Fruit fly (Drosophila melanogaster) whole organism, embryonic: ENCODE measurements around the gene Sp7.

Source experiments
- Adf1 ChIP-seq: fragments of 200-800 bp; sonication (Bioruptor generic); IDR thresholded peaks from 2 replicates; pipeline ENCODE4 v1.3.6; 2022; ENCODE audit warnings: missing biosample characterization, missing genetic modification characterization
- CG10274 ChIP-seq: fragments of 200-800 bp; sonication (Bioruptor generic); optimal IDR thresholded peaks from 3 replicates; lab custom pipeline; 2017; ENCODE audit warnings: missing biosample characterization, mild to moderate bottlenecking, missing genetic modification characterization
- CG10431 ChIP-seq: fragments of 200-800 bp; sonication (Bioruptor generic); optimal IDR thresholded peaks from 3 replicates; lab custom pipeline; 2018; ENCODE audit warnings: missing biosample characterization, mild to moderate bottlenecking, missing genetic modification characterization
- CG10543 ChIP-seq: fragments of 200-800 bp; sonication (Bioruptor generic); optimal IDR thresholded peaks from 3 replicates; lab custom pipeline; 2017; ENCODE audit warnings: missing biosample characterization, mild to moderate bottlenecking, missing genetic modification characterization, moderate library complexity
- CG10565 ChIP-seq: fragments of 200-800 bp; sonication (Bioruptor generic); optimal IDR thresholded peaks from 3 replicates; lab custom pipeline; 2016; ENCODE audit warnings: missing biosample characterization, mild to moderate bottlenecking, missing genetic modification characterization
- CG10979 ChIP-seq: fragments of 200-800 bp; sonication (Bioruptor generic); optimal IDR thresholded peaks from 2 replicates; lab custom pipeline; 2018; ENCODE audit warnings: missing biosample characterization, mild to moderate bottlenecking, missing genetic modification characterization, moderate library complexity
- CG11247 ChIP-seq: fragments of 200-800 bp; sonication (Bioruptor generic); IDR thresholded peaks from 2 replicates; pipeline ENCODE4 v1.3.6; 2022; ENCODE audit warnings: missing biosample characterization, missing genetic modification characterization
- CG15073 ChIP-seq: fragments of 200-800 bp; sonication (Bioruptor generic); optimal IDR thresholded peaks from 2 replicates; lab custom pipeline; 2016; ENCODE audit warnings: missing biosample characterization, missing genetic modification characterization
- CG15479 ChIP-seq: fragments of 200-800 bp; sonication (Bioruptor generic); optimal IDR thresholded peaks from 3 replicates; lab custom pipeline; 2019; ENCODE audit warnings: missing biosample characterization, mild to moderate bottlenecking, missing genetic modification characterization, moderate library complexity
- CG15514 ChIP-seq: fragments of 200-800 bp; sonication (Bioruptor generic); optimal IDR thresholded peaks from 3 replicates; lab custom pipeline; 2017; ENCODE audit warnings: missing biosample characterization, missing genetic modification characterization, mild to moderate bottlenecking, moderate library complexity, missing genetic modification reagents
- CG17328 ChIP-seq: fragments of 200-800 bp; sonication (Bioruptor generic); IDR thresholded peaks from 2 replicates; pipeline ENCODE4 v1.3.6; 2022; ENCODE audit warnings: missing biosample characterization, missing genetic modification characterization
- CG17912 ChIP-seq: fragments of 200-800 bp; sonication (Bioruptor generic); optimal IDR thresholded peaks from 2 replicates; lab custom pipeline; 2018; ENCODE audit warnings: missing biosample characterization, mild to moderate bottlenecking, missing genetic modification characterization
- CG31365 ChIP-seq: fragments of 200-800 bp; sonication (Bioruptor generic); optimal IDR thresholded peaks from 2 replicates; lab custom pipeline; 2018; ENCODE audit warnings: missing biosample characterization, mild to moderate bottlenecking, missing genetic modification characterization
- CG32532 ChIP-seq: fragments of 200-800 bp; sonication (Bioruptor generic); IDR thresholded peaks from 2 replicates; pipeline ENCODE4 v1.3.6; 2022; ENCODE audit warnings: missing biosample characterization, missing genetic modification characterization
- CG34376 ChIP-seq: fragments of 200-800 bp; sonication (Bioruptor generic); optimal IDR thresholded peaks from 2 replicates; lab custom pipeline; 2018; ENCODE audit warnings: missing biosample characterization, mild to moderate bottlenecking, missing genetic modification characterization
- CG5180 ChIP-seq: fragments of 200-800 bp; sonication (Bioruptor generic); optimal IDR thresholded peaks from 3 replicates; lab custom pipeline; 2017; ENCODE audit warnings: missing biosample characterization, missing genetic modification characterization, mild to moderate bottlenecking, moderate library complexity, missing genetic modification reagents
- CG7357 ChIP-seq: fragments of 200-800 bp; sonication (Bioruptor generic); IDR thresholded peaks from 3 replicates; pipeline ENCODE4 v1.3.6; 2022; ENCODE audit warnings: missing biosample characterization, missing genetic modification characterization
- CG7987 ChIP-seq: fragments of 200-800 bp; sonication (Bioruptor generic); optimal IDR thresholded peaks from 2 replicates; lab custom pipeline; 2018; ENCODE audit warnings: missing biosample characterization, mild to moderate bottlenecking, missing genetic modification characterization, moderate library complexity
- CG8089 ChIP-seq: fragments of 200-800 bp; sonication (Bioruptor generic); optimal IDR thresholded peaks from 3 replicates; lab custom pipeline; 2016; ENCODE audit warnings: missing biosample characterization, missing genetic modification characterization
- GATAe ChIP-seq: fragments of 200-800 bp; sonication (Bioruptor generic); conservative IDR thresholded peaks from 2 replicates; pipeline ENCODE4 v1.3.6; 2022; ENCODE audit warnings: missing biosample characterization, missing genetic modification characterization
- Lim3 ChIP-seq: fragments of 200-800 bp; sonication (Bioruptor generic); IDR thresholded peaks from 2 replicates; pipeline ENCODE4 v1.3.6; 2022; ENCODE audit warnings: missing biosample characterization, missing genetic modification characterization
- NC2β ChIP-seq: fragments of 200-800 bp; sonication (Bioruptor generic); optimal IDR thresholded peaks from 2 replicates; lab custom pipeline; 2016; ENCODE audit warnings: missing biosample characterization, missing genetic modification characterization
- Neu2 ChIP-seq: fragments of 200-800 bp; sonication (Bioruptor generic); optimal IDR thresholded peaks from 3 replicates; lab custom pipeline; 2016; ENCODE audit warnings: missing biosample characterization, missing genetic modification characterization, borderline replicate concordance
- Oaz ChIP-seq: fragments of 200-800 bp; sonication (Bioruptor generic); IDR thresholded peaks from 2 replicates; pipeline ENCODE4 v1.3.6; 2022; ENCODE audit warnings: missing biosample characterization, missing genetic modification characterization
- Pdp1 ChIP-seq, 2 experiments: fragments of 200-800 bp; sonication (Bioruptor generic); optimal IDR thresholded peaks; 3 replicates each; lab custom pipeline; 2016; ENCODE audit warnings: missing biosample characterization in 2 of 2, missing genetic modification characterization in 2 of 2, mild to moderate bottlenecking in 1 of 2, moderate library complexity in 1 of 2
- Ssrp ChIP-seq: fragments of 200-800 bp; sonication (Bioruptor generic); optimal IDR thresholded peaks from 2 replicates; lab custom pipeline; 2018; ENCODE audit warnings: missing biosample characterization, mild to moderate bottlenecking, missing genetic modification characterization, moderate library complexity
- bab2 ChIP-seq: fragments of 200-800 bp; sonication (Bioruptor generic); optimal IDR thresholded peaks from 2 replicates; lab custom pipeline; 2016; ENCODE audit warnings: missing biosample characterization, missing genetic modification characterization
- bowl ChIP-seq: fragments of 200-800 bp; sonication (Bioruptor generic); IDR thresholded peaks from 2 replicates; pipeline ENCODE4 v1.3.6; 2022; ENCODE audit warnings: missing biosample characterization, missing genetic modification characterization
- chinmo ChIP-seq: fragments of 200-800 bp; sonication (Bioruptor generic); IDR thresholded peaks from 4 replicates; pipeline ENCODE4 v1.3.6; 2022; ENCODE audit warnings: missing biosample characterization, missing genetic modification characterization; ENCODE audit not compliant: partially characterized antibody
- ci ChIP-seq: fragments of 200-800 bp; sonication (Bioruptor generic); IDR thresholded peaks from 3 replicates; pipeline ENCODE4 v1.3.6; 2022; ENCODE audit warnings: missing biosample characterization, missing genetic modification characterization
- dysf ChIP-seq: fragments of 200-800 bp; sonication (Bioruptor generic); IDR thresholded peaks from 3 replicates; pipeline ENCODE4 v1.3.6; 2022; ENCODE audit warnings: missing biosample characterization, missing genetic modification characterization
- eyg ChIP-seq: fragments of 200-800 bp; sonication (Bioruptor generic); optimal IDR thresholded peaks from 3 replicates; lab custom pipeline; 2016; ENCODE audit warnings: missing biosample characterization, missing genetic modification characterization
- fd3F ChIP-seq: fragments of 200-800 bp; sonication (Bioruptor generic); optimal IDR thresholded peaks from 2 replicates; lab custom pipeline; 2018; ENCODE audit warnings: missing biosample characterization, mild to moderate bottlenecking, missing genetic modification characterization, moderate library complexity
- ftz-f1 ChIP-seq: fragments of 200-800 bp; sonication (Bioruptor generic); optimal IDR thresholded peaks from 2 replicates; lab custom pipeline; 2016; ENCODE audit warnings: missing biosample characterization, missing genetic modification characterization
- grn ChIP-seq: fragments of 200-800 bp; sonication (Bioruptor generic); optimal IDR thresholded peaks from 3 replicates; lab custom pipeline; 2017; ENCODE audit warnings: missing biosample characterization, missing genetic modification characterization
- h ChIP-seq: fragments of >200 bp; optimal IDR thresholded peaks from 2 replicates; lab custom pipeline; 2017
- hth ChIP-seq: fragments of >200 bp; optimal IDR thresholded peaks from 2 replicates; lab custom pipeline; 2017; ENCODE audit warnings: inconsistent platforms
- lab ChIP-seq: fragments of 200-800 bp; sonication (Bioruptor generic); optimal IDR thresholded peaks from 3 replicates; lab custom pipeline; 2017; ENCODE audit warnings: missing biosample characterization, missing genetic modification characterization, mild to moderate bottlenecking, moderate library complexity, missing genetic modification reagents
- luna ChIP-seq: fragments of 200-800 bp; sonication (Bioruptor generic); optimal IDR thresholded peaks from 2 replicates; lab custom pipeline; 2016; ENCODE audit warnings: missing biosample characterization, missing genetic modification characterization
- mirr ChIP-seq: fragments of 200-800 bp; sonication (Bioruptor generic); optimal IDR thresholded peaks from 3 replicates; lab custom pipeline; 2018; ENCODE audit warnings: missing biosample characterization, mild to moderate bottlenecking, missing genetic modification characterization
- mld ChIP-seq: fragments of 200-800 bp; sonication (Bioruptor generic); IDR thresholded peaks from 3 replicates; pipeline ENCODE4 v1.3.6; 2022; ENCODE audit warnings: missing biosample characterization, missing genetic modification characterization; ENCODE audit not compliant: partially characterized antibody
- oc ChIP-seq: fragments of 200-800 bp; sonication (Bioruptor generic); optimal IDR thresholded peaks from 2 replicates; lab custom pipeline; 2018; ENCODE audit warnings: missing biosample characterization, mild to moderate bottlenecking, missing genetic modification characterization, moderate library complexity
- pfk ChIP-seq: fragments of 200-800 bp; sonication (Bioruptor generic); optimal IDR thresholded peaks from 2 replicates; lab custom pipeline; 2018; ENCODE audit warnings: missing biosample characterization, mild to moderate bottlenecking, missing genetic modification characterization, moderate library complexity
- pnt ChIP-seq: fragments of 200-800 bp; sonication (Bioruptor generic); optimal IDR thresholded peaks from 3 replicates; lab custom pipeline; 2016; ENCODE audit warnings: missing biosample characterization, missing genetic modification characterization
- sd ChIP-seq: fragments of 200-800 bp; sonication (Bioruptor generic); optimal IDR thresholded peaks from 3 replicates; lab custom pipeline; 2018; ENCODE audit warnings: missing biosample characterization, mild to moderate bottlenecking, missing genetic modification characterization, moderate library complexity
- sens-2 ChIP-seq: fragments of 200-800 bp; sonication (Bioruptor generic); IDR thresholded peaks from 2 replicates; pipeline ENCODE4 v1.3.6; 2022; ENCODE audit warnings: missing biosample characterization, missing genetic modification characterization
- stc ChIP-seq: fragments of 200-800 bp; sonication (Bioruptor generic); IDR thresholded peaks from 2 replicates; pipeline ENCODE4 v1.3.6; 2022; ENCODE audit warnings: missing biosample characterization, missing genetic modification characterization
- stwl ChIP-seq: fragments of 200-800 bp; sonication (Bioruptor generic); optimal IDR thresholded peaks from 3 replicates; lab custom pipeline; 2018; ENCODE audit warnings: missing biosample characterization, mild to moderate bottlenecking, missing genetic modification characterization, moderate library complexity
- trh ChIP-seq: fragments of 200-800 bp; sonication (Bioruptor generic); optimal IDR thresholded peaks from 2 replicates; lab custom pipeline; 2016; ENCODE audit warnings: missing biosample characterization, missing genetic modification characterization
- wdn ChIP-seq: fragments of 200-800 bp; sonication (Bioruptor generic); IDR thresholded peaks from 2 replicates; pipeline ENCODE4 v1.3.6; 2022; ENCODE audit warnings: missing biosample characterization, missing genetic modification characterization

Sp7 gene

DNA sequence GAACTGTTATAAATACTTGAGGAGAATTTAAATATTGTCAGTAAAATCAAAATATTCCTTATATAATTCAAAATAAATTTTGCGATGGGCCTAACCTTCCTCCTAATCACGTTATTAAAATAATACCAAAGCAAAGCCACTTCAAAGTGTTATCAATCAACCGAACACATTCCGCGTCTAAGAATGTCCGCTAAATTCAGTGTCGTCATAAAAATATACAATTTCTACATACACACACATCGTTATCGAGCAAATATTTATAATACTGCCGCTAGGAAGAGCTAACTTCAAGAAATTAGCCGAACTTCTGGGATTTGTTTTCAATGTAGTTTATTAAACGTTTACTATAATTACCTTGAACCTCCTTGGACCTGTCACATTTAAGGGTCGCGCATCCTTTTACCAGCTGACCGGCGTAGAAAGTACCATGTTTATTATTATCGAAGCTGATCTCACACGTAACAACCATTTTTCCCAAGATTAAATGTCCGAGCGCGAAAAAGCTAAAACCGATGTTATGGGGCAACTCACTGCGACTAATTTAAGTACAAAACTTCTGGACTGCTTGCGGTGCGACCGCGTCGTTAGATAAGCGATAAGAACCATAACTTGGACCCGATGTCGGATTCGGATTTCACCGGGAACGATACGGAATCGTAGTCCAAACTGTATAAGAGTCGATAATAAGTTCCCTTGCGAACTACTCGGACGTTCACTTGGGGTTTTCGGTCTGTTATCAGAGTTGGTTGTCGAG lies 23.5 kb downstream of the Sp7 start, which contains the start of gene CG18747:
Gene CG18747 (minus strand): TSS at position 514 of the 754 bp plus-strand sequence.
- no peak for TF ChIP-seq Neu2 (GFP tag; lab: Kevin White, UChicago)
- no peak for TF ChIP-seq CG15073
- TF ChIP-seq oc, result no peak
- TF ChIP-seq CG17328 (GFP tag; lab: Robert Waterston, UW), result no peak
- peak in 1 of 2 experiments; percentile 58 for TF ChIP-seq Pdp1 (GFP tag; optimal IDR thresholded peaks at IDR 0.05; lab: Kevin White, UChicago)
- TF ChIP-seq CG17912 (GFP tag; lab: Kevin White, UChicago), result no peak
- TF ChIP-seq Lim3 (GFP tag; lab: Robert Waterston, UW), result no peak
- TF ChIP-seq ci, result no peak
- no peak for TF ChIP-seq ftz-f1 (GFP tag; lab: Kevin White, UChicago)
- TF ChIP-seq pnt (GFP tag; lab: Kevin White, UChicago), result no peak
- TF ChIP-seq CG10274 (GFP tag; lab: Kevin White, UChicago), result no peak
- no peak for TF ChIP-seq h (lab: Kevin White, UChicago)
- no peak for TF ChIP-seq bowl
- no peak for TF ChIP-seq Oaz (GFP tag; lab: Robert Waterston, UW)
- no peak for TF ChIP-seq fd3F (GFP tag; lab: Kevin White, UChicago)
- TF ChIP-seq CG10431 (GFP tag; lab: Kevin White, UChicago), result no peak
- peak; percentile 22 for TF ChIP-seq mirr
- no peak for TF ChIP-seq hth
- TF ChIP-seq chinmo (GFP tag; lab: Robert Waterston, UW), result 0 out of 4 replicates have a peak, but pooled peaks have one; percentile 25
- no peak for TF ChIP-seq stwl (tag; lab: Kevin White, UChicago)
- TF ChIP-seq sens-2 (GFP tag; lab: Robert Waterston, UW), result no peak
- TF ChIP-seq CG15479 (GFP tag; lab: Kevin White, UChicago), result no peak
- peak; percentile 94 for TF ChIP-seq sd (tag; lab: Kevin White, UChicago)
- TF ChIP-seq CG31365 (tag; lab: Kevin White, UChicago), result peak; percentile 75
- TF ChIP-seq CG10543, result peak; percentile 39
- TF ChIP-seq NC2β (GFP tag; lab: Kevin White, UChicago), result no peak
- peak; percentile 5 for TF ChIP-seq lab (GFP tag; lab: Kevin White, UChicago)
- no peak for TF ChIP-seq CG32532
- peak; percentile 92 for TF ChIP-seq CG15514
- TF ChIP-seq CG10979 (tag; lab: Kevin White, UChicago), result no peak
- no peak for TF ChIP-seq CG10565 (GFP tag; lab: Kevin White, UChicago)
- TF ChIP-seq eyg (GFP tag; lab: Kevin White, UChicago), result no peak
- TF ChIP-seq grn (GFP tag; lab: Kevin White, UChicago), result peak; percentile 70
- no peak for TF ChIP-seq CG5180
- TF ChIP-seq luna (GFP tag; lab: Kevin White, UChicago), result no peak
- TF ChIP-seq CG34376, result peak; percentile 4
- no peak for TF ChIP-seq stc (GFP tag; lab: Robert Waterston, UW)
- no peak for TF ChIP-seq bab2 (GFP tag; lab: Kevin White, UChicago)
- no peak for TF ChIP-seq dysf (GFP tag; lab: Robert Waterston, UW)
- TF ChIP-seq CG7357 (GFP tag; lab: Robert Waterston, UW), result no peak
- TF ChIP-seq Ssrp (tag; lab: Kevin White, UChicago), result no peak
- TF ChIP-seq GATAe (GFP tag; lab: Robert Waterston, UW), result peak; percentile 35
- TF ChIP-seq pfk (GFP tag; lab: Kevin White, UChicago), result peak; percentile 63
- TF ChIP-seq CG11247 (GFP tag; lab: Robert Waterston, UW), result no peak
- no peak for TF ChIP-seq CG7987
- no peak for TF ChIP-seq trh (GFP tag; lab: Kevin White, UChicago)
- TF ChIP-seq CG8089, result no peak
- no peak for TF ChIP-seq Adf1 (GFP tag; lab: Robert Waterston, UW)
- TF ChIP-seq wdn (GFP tag; lab: Robert Waterston, UW), result no peak
- TF ChIP-seq mld (GFP tag; lab: Robert Waterston, UW), result no peak
